Fruit fly (Drosophila melanogaster) whole organism: ENCODE results near the gene Prosalpha6.

Experiments
- CG8478 ChIP-seq: fragments of >200 bp; optimal IDR thresholded peaks from 2 replicates; lab custom pipeline; 2018; ENCODE audit warnings: inconsistent platforms
- Dll ChIP-seq: fragments of >200 bp; optimal IDR thresholded peaks from 2 replicates; lab custom pipeline; 2017
- EcR ChIP-seq, 2 experiments: fragments of >200 bp; optimal IDR thresholded peaks; 2 replicates each; lab custom pipeline; 2017; ENCODE audit warnings: missing biosample characterization in 2 of 2, missing genetic modification characterization in 2 of 2, missing genetic modification reagents in 2 of 2
- pan ChIP-seq: fragments of >200 bp; optimal IDR thresholded peaks from 2 replicates; lab custom pipeline; 2017
- psq ChIP-seq: fragments of >200 bp; optimal IDR thresholded peaks from 2 replicates; lab custom pipeline; 2017
- usp ChIP-seq: fragments of >200 bp; optimal IDR thresholded peaks from 2 replicates; lab custom pipeline; 2017; ENCODE audit warnings: missing biosample characterization, missing genetic modification characterization, mixed read lengths

Gene Prosalpha6

DNA sequence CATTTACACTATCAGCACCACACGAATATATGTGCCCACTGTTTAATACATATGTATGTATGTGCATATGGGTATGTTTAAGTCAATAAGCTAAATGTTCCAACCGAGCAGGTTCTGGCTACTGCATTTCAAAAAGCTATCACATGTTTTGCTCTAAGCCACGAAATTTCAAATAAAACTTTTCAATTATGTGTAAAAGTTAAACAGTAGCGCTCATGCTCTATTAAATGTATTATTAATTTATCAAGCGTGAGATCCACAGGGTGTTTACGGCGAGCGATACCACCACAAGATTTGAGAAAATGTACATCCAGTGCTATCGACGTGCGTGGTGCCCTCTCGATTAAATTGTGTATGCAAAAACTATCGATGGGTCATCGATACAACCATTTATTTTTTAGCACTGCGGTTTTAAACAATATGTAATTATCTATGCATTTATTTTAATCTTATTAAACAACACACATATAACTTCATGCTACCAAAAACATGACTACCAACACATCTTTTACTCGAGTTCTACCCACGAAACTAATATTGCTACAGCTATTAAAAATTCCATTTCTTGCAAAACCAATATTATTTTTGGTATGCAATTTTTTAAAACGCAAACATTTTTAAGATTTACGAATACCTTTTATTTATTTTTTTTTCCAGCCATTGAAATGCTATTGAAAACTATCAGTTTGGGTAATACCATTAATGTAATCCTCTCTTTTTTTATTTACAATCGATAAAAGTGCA, 39.8 kb downstream of the Prosalpha6 start, which contains the start of gene Pten:
TSS of gene Pten (minus strand) at position 300 of the 744 bp plus-strand sequence.
- TF ChIP-seq psq (lab: Kevin White, UChicago) (no peak), EcR (GFP tag; optimal IDR thresholded peaks at IDR 0.05; lab: Kevin White, UChicago) (no peak), CG8478 (lab: Kevin White, UChicago) (no peak), pan (lab: Kevin White, UChicago) (no peak), usp (GFP tag; lab: Kevin White, UChicago) (no peak), Dll (lab: Kevin White, UChicago) (no peak)

dm6 chr2L:10261774-10262173, 40.6 kb downstream of the Prosalpha6 start:
- TF ChIP-seq Dll (lab: Kevin White, UChicago) (no peak), psq (lab: Kevin White, UChicago) (no peak), pan (lab: Kevin White, UChicago) (no peak), EcR (GFP tag; optimal IDR thresholded peaks at IDR 0.05; lab: Kevin White, UChicago) (no peak), CG8478 (lab: Kevin White, UChicago) (no peak), usp (GFP tag; lab: Kevin White, UChicago) (no peak)

DNA sequence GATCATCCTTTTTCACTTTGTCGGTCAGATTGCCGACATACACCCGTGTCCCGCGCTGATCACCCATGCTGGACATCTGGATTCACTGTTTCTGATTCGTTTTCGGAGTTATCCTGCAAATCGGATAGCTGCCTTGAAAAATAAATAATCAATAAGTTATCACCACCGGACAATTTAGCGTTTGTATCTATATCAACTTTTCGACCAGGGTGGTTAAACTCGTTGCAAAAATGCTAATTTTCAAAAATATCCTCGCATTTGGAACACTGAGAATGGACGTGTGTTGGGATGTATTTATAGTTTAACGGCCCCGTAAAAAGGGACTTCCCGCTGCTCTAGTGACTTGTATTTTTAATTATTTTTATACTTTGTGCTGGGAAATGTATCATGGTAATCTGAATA, 42.2 kb downstream of the Prosalpha6 start, which contains the start of gene Rsf1:
TSS of gene Rsf1 (minus strand) at position 212 of the 402 bp plus-strand sequence.
- TF ChIP-seq psq (lab: Kevin White, UChicago) (no peak), usp (GFP tag; lab: Kevin White, UChicago) (no peak), EcR (GFP tag; optimal IDR thresholded peaks at IDR 0.05; lab: Kevin White, UChicago) (no peak), Dll (lab: Kevin White, UChicago) (no peak), CG8478 (lab: Kevin White, UChicago) (no peak), pan (lab: Kevin White, UChicago) (no peak)

dm6 chr2L:10263830-10264634, 42.9 kb downstream of the Prosalpha6 start, which contains the start of gene REPTOR-BP:
TSS of gene REPTOR-BP (plus strand) at chr2L:10264125.
- TF ChIP-seq Dll (lab: Kevin White, UChicago): no peak
- TF ChIP-seq pan (lab: Kevin White, UChicago): no peak
- no peak for TF ChIP-seq EcR (GFP tag; optimal IDR thresholded peaks at IDR 0.05; lab: Kevin White, UChicago)
- no peak for TF ChIP-seq psq (lab: Kevin White, UChicago)
- TF ChIP-seq usp (GFP tag; lab: Kevin White, UChicago): no peak
- no peak for TF ChIP-seq CG8478 (lab: Kevin White, UChicago)

DNA sequence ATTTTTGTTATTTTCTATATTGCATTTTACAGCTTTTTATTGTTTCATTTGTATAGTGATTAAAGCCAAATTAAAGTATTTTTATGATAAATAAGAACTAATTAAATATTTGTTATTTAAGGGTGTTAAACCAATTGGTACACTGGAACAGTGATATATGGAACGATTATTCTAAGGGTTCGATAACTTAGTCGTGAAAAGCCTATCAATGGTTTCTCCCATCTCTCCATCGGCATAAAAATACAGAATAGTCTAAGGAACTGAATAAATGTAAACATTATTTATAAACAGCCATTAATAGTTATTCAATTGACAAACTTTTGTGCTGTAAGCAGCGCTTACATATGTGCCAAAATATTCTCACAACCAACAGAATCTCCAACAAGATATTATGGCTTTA, 44.0 kb downstream of the Prosalpha6 start, which contains the start of gene Mob3:
TSS of gene Mob3 (plus strand) at position 208 of the 400 bp plus-strand sequence.
- TF ChIP-seq CG8478 (lab: Kevin White, UChicago) (no peak), Dll (lab: Kevin White, UChicago) (no peak), usp (GFP tag; lab: Kevin White, UChicago) (no peak)

DNA sequence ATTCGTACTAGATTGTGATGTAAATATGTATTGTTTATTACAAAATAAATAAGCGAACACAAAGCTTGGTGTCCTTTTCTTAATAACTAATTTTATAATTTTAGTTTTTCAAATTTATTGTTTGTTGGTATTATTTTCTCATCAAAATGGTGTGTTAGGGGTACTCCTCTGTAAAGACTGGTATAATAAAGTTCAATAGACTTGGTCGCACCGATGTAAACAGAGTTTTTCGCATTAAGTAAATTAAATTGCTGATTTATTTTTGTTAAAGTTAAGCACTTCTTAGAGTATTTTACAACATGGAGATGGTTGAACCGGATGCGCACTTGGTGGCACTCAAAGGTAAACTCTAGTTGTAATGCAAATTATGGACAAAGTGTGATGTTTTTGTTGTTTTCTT, 45.4 kb downstream of the Prosalpha6 start, which contains the start of gene CG4953:
TSS of gene CG4953 (plus strand) at position 193 of the 400 bp plus-strand sequence.
- TF ChIP-seq pan (lab: Kevin White, UChicago) (no peak), psq (lab: Kevin White, UChicago) (no peak), CG8478 (lab: Kevin White, UChicago) (no peak), EcR (GFP tag; optimal IDR thresholded peaks at IDR 0.05; lab: Kevin White, UChicago) (no peak), Dll (lab: Kevin White, UChicago) (no peak)

dm6 chr2L:10268688-10269087, 47.5 kb downstream of the Prosalpha6 start, which contains the start of gene CG4957:
TSS of gene CG4957 (plus strand) at chr2L:10268872.
- no peak for TF ChIP-seq EcR (GFP tag; optimal IDR thresholded peaks at IDR 0.05; lab: Kevin White, UChicago)
- no peak for TF ChIP-seq Dll (lab: Kevin White, UChicago)
- no peak for TF ChIP-seq pan (lab: Kevin White, UChicago)
- TF ChIP-seq usp (GFP tag; lab: Kevin White, UChicago): no peak
- TF ChIP-seq CG8478 (lab: Kevin White, UChicago): no peak
- no peak for TF ChIP-seq psq (lab: Kevin White, UChicago)

DNA sequence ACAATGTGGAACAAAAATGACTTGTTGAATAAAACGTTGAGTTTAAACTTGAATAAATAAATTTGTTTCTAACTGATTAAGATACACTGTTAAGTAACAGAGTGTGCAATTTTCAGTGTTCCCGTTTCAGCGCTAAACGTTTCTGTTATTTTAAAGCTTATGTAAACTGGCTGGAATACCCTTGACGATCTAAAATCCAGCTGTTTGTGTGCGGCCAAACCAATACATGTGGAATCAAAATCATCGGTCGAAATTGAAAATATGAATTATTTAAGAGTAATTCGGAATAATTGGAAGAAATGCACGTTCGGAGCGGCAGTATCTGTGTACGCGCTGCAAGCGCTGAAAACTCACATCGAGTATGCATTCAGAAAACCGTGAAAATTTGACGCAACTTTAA, 48.7 kb downstream of the Prosalpha6 start, which contains the start of gene Mulk:
TSS of gene Mulk (plus strand) at position 198 of the 400 bp plus-strand sequence.
- TF ChIP-seq pan (lab: Kevin White, UChicago) (no peak), CG8478 (lab: Kevin White, UChicago) (no peak), Dll (lab: Kevin White, UChicago) (no peak), usp (GFP tag; lab: Kevin White, UChicago) (no peak), psq (lab: Kevin White, UChicago) (no peak), EcR (GFP tag; optimal IDR thresholded peaks at IDR 0.05; lab: Kevin White, UChicago) (no peak)
